Worm (Caenorhabditis elegans) whole organism, mixed stage, embryonic: Measurements from ENCODE around the gene ttr-52.
A peak's percentile ranks its signal among the peaks of the same experiment; 100 is the strongest.

Experiments
- bed-3 ChIP-seq: fragments of 200-800 bp; sonication (Bioruptor generic); optimal IDR thresholded peaks from 3 replicates; lab custom pipeline; 2018; ENCODE audit warnings: mild to moderate bottlenecking, missing genetic modification characterization, moderate library complexity, missing compliant biosample characterization
- blmp-1 ChIP-seq: fragments of 150-350 bp; optimal IDR thresholded peaks from 2 replicates; lab custom pipeline; 2014; ENCODE audit warnings: missing biosample characterization, missing genetic modification characterization
- ceh-39 ChIP-seq: fragments of 150-350 bp; optimal IDR thresholded peaks from 2 replicates; lab custom pipeline; 2014; ENCODE audit warnings: missing biosample characterization, missing genetic modification characterization
- ceh-43 ChIP-seq: fragments of 200-800 bp; sonication (Bioruptor generic); optimal IDR thresholded peaks from 2 replicates; lab custom pipeline; 2018; ENCODE audit warnings: mild to moderate bottlenecking, missing genetic modification characterization, moderate library complexity, missing compliant biosample characterization
- ces-1 ChIP-seq: fragments of 150-350 bp; optimal IDR thresholded peaks from 2 replicates; lab custom pipeline; 2014; ENCODE audit warnings: missing biosample characterization, missing genetic modification reagents, missing genetic modification characterization
- cnd-1 ChIP-seq: fragments of 200-800 bp; sonication (Bioruptor generic); optimal IDR thresholded peaks from 2 replicates; lab custom pipeline; 2018; ENCODE audit warnings: mild to moderate bottlenecking, missing genetic modification characterization, missing compliant biosample characterization
- drap-1 ChIP-seq: fragments of 200-800 bp; sonication (Bioruptor generic); optimal IDR thresholded peaks from 3 replicates; lab custom pipeline; 2018; ENCODE audit warnings: mild to moderate bottlenecking, missing genetic modification characterization, missing compliant biosample characterization
- elt-1 ChIP-seq: sonication (generic microtip); optimal IDR thresholded peaks from 2 replicates; lab custom pipeline; 2017; ENCODE audit warnings: missing genetic modification characterization, mild to moderate bottlenecking, missing compliant biosample characterization, antibody characterized with exemption, moderate library complexity, borderline replicate concordance; ENCODE audit not compliant: insufficient read depth
- elt-3 ChIP-seq: fragments of 150-350 bp; optimal IDR thresholded peaks from 2 replicates; lab custom pipeline; 2014; ENCODE audit warnings: missing biosample characterization, missing genetic modification characterization
- flh-1 ChIP-seq: fragments of 200-800 bp; sonication (Bioruptor generic); optimal IDR thresholded peaks from 2 replicates; lab custom pipeline; 2018; ENCODE audit warnings: mild to moderate bottlenecking, missing genetic modification characterization, moderate library complexity, missing compliant biosample characterization
- ham-2 ChIP-seq: fragments of 200-800 bp; sonication (Bioruptor generic); optimal IDR thresholded peaks from 2 replicates; lab custom pipeline; 2018; ENCODE audit warnings: mild to moderate bottlenecking, missing genetic modification characterization, missing compliant biosample characterization
- hlh-1 ChIP-seq: fragments of 150-350 bp; optimal IDR thresholded peaks from 2 replicates; lab custom pipeline; 2014; ENCODE audit warnings: missing biosample characterization, missing genetic modification reagents, missing genetic modification characterization
- lin-13 ChIP-seq: fragments of 150-350 bp; optimal IDR thresholded peaks from 2 replicates; lab custom pipeline; 2014; ENCODE audit warnings: missing biosample characterization, missing genetic modification characterization
- lin-32 ChIP-seq: fragments of 200-800 bp; sonication (Bioruptor generic); optimal IDR thresholded peaks from 2 replicates; lab custom pipeline; 2018; ENCODE audit warnings: mild to moderate bottlenecking, missing genetic modification characterization, missing compliant biosample characterization
- lsy-2 ChIP-seq: fragments of 150-350 bp; optimal IDR thresholded peaks from 2 replicates; lab custom pipeline; 2014; ENCODE audit warnings: missing biosample characterization, missing genetic modification characterization
- mab-5 ChIP-seq: fragments of 150-350 bp; optimal IDR thresholded peaks from 2 replicates; lab custom pipeline; 2014; ENCODE audit warnings: missing biosample characterization, missing genetic modification characterization
- mep-1 ChIP-seq: fragments of 150-350 bp; optimal IDR thresholded peaks from 2 replicates; lab custom pipeline; 2017; ENCODE audit warnings: missing biosample characterization, missing genetic modification reagents, missing genetic modification characterization, inconsistent platforms
- mls-2 ChIP-seq: sonication (generic microtip); optimal IDR thresholded peaks from 2 replicates; lab custom pipeline; 2016; ENCODE audit warnings: mild to moderate bottlenecking, missing genetic modification characterization, moderate library complexity, missing compliant biosample characterization
- nhr-12 ChIP-seq: fragments of 150-350 bp; optimal IDR thresholded peaks from 2 replicates; lab custom pipeline; 2014; ENCODE audit warnings: missing biosample characterization, missing genetic modification characterization
- nhr-2 ChIP-seq: fragments of 150-350 bp; optimal IDR thresholded peaks from 2 replicates; lab custom pipeline; 2014; ENCODE audit warnings: missing biosample characterization, missing genetic modification characterization
- nhr-237 ChIP-seq: fragments of 150-350 bp; optimal IDR thresholded peaks from 2 replicates; lab custom pipeline; 2014; ENCODE audit warnings: missing biosample characterization, missing genetic modification characterization
- nhr-28 ChIP-seq: fragments of 150-350 bp; optimal IDR thresholded peaks from 2 replicates; lab custom pipeline; 2014; ENCODE audit warnings: missing biosample characterization, missing genetic modification characterization
- nhr-76 ChIP-seq: sonication (generic microtip); optimal IDR thresholded peaks from 2 replicates; lab custom pipeline; 2017; ENCODE audit warnings: missing biosample characterization, missing genetic modification characterization
- pha-4 ChIP-seq: fragments of 150-350 bp; optimal IDR thresholded peaks from 2 replicates; lab custom pipeline; 2018; ENCODE audit warnings: missing biosample characterization, missing genetic modification reagents, missing genetic modification characterization
- sem-2 ChIP-seq: fragments of 200-800 bp; sonication (Bioruptor generic); optimal IDR thresholded peaks from 2 replicates; lab custom pipeline; 2018; ENCODE audit warnings: mild to moderate bottlenecking, missing genetic modification characterization, missing compliant biosample characterization
- snpc-4 ChIP-seq: fragments of 150-350 bp; optimal IDR thresholded peaks from 2 replicates; lab custom pipeline; 2014; ENCODE audit warnings: missing biosample characterization, missing genetic modification characterization
- sptf-1 ChIP-seq: sonication (generic microtip); optimal IDR thresholded peaks from 2 replicates; lab custom pipeline; 2017; ENCODE audit warnings: mild to moderate bottlenecking, missing genetic modification characterization, moderate library complexity, missing compliant biosample characterization
- unc-120 ChIP-seq: sonication (generic microtip); optimal IDR thresholded peaks from 2 replicates; lab custom pipeline; 2017; ENCODE audit warnings: missing genetic modification characterization, missing compliant biosample characterization; ENCODE audit not compliant: poor library complexity, severe bottlenecking
- unc-62 ChIP-seq: fragments of 150-350 bp; optimal IDR thresholded peaks from 2 replicates; lab custom pipeline; 2014; ENCODE audit warnings: missing biosample characterization, missing genetic modification reagents, missing genetic modification characterization
- zip-8 ChIP-seq: fragments of 150-350 bp; optimal IDR thresholded peaks from 2 replicates; lab custom pipeline; 2014; ENCODE audit warnings: missing biosample characterization, missing genetic modification characterization
- ztf-11 ChIP-seq: fragments of 150-350 bp; optimal IDR thresholded peaks from 2 replicates; lab custom pipeline; 2014; ENCODE audit warnings: missing biosample characterization, missing genetic modification characterization

The ttr-52 gene

DNA sequence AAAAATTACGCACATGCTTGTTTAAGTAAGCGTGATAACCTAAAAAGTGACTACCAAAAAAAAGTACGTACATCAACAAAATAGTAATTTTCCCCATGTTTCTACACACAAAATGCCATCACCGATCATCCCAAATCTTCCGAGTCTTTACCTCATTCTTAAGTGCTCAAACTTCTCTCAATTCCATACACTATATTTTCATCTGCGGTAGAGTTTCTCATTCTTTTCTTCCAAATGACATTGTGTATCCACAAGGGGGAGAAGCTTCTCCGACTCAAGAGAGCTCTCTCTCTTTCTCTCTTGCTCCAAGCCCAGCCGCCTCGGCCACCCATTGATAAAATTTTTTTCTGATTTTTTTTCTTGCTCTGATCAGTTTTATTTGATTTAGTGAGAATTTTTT lies 5.0 kb downstream of the ttr-52 start, which contains the start of gene myo-6:
Gene myo-6 (plus strand): TSS at position 301 of the 400 bp plus-strand sequence.
- TF ChIP-seq mab-5 (tag; lab: Kevin White, UChicago) (no peak), zip-8 (tag; lab: Kevin White, UChicago) (no peak), lin-13 (tag; lab: Kevin White, UChicago) (no peak), cnd-1 (tag; lab: Kevin White, UChicago) (no peak), ham-2 (GFP tag; lab: Kevin White, UChicago) (no peak), unc-62 (GFP tag; lab: Kevin White, UChicago) (no peak), elt-1 (no peak), nhr-28 (no peak), hlh-1 (tag; lab: Kevin White, UChicago) (no peak), nhr-237 (no peak), flh-1 (GFP tag; lab: Kevin White, UChicago) (no peak), ces-1 (no peak), sptf-1 (tag; lab: Kevin White, UChicago) (no peak), ztf-11 (tag; lab: Kevin White, UChicago) (no peak), elt-3 (tag; lab: Kevin White, UChicago) (no peak), pha-4 (no peak), nhr-12 (tag; lab: Kevin White, UChicago) (no peak)

- TF ChIP-seq bed-3 (GFP tag; lab: Kevin White, UChicago) (no peak), lin-13 (tag; lab: Kevin White, UChicago) (no peak), ceh-39 (tag; lab: Kevin White, UChicago) (no peak), lin-32 (no peak), nhr-12 (tag; lab: Kevin White, UChicago) (no peak), elt-1 (no peak), sptf-1 (tag; lab: Kevin White, UChicago) (no peak), blmp-1 (tag; lab: Kevin White, UChicago) (no peak), ceh-43 (GFP tag; lab: Kevin White, UChicago) (no peak), elt-3 (tag; lab: Kevin White, UChicago) (no peak), nhr-2 (tag; lab: Kevin White, UChicago) (no peak), snpc-4 (tag; lab: Kevin White, UChicago) (no peak), pha-4 (no peak), unc-120 (tag; lab: Kevin White, UChicago) (no peak), drap-1 (GFP tag; lab: Kevin White, UChicago) (no peak), sem-2 (GFP tag; lab: Kevin White, UChicago) (no peak)
- TF ChIP-seq, all 35 proteins: peak for 0
Measured at ce11 chrIII:13411202-13411601, 6.7 kb downstream of the ttr-52 start.

ce11 chrIII:13418975-13419374 lies 14.5 kb downstream of the ttr-52 start:
- TF ChIP-seq mls-2 (tag; lab: Kevin White, UChicago): no peak
- TF ChIP-seq elt-3 (tag; lab: Kevin White, UChicago): no peak
- TF ChIP-seq sptf-1 (tag; lab: Kevin White, UChicago): no peak
- no peak for TF ChIP-seq flh-1 (GFP tag; lab: Kevin White, UChicago)
- no peak for TF ChIP-seq ces-1
- no peak for TF ChIP-seq nhr-12 (tag; lab: Kevin White, UChicago)
- no peak for TF ChIP-seq zip-8 (tag; lab: Kevin White, UChicago)
- TF ChIP-seq nhr-76 (tag; lab: Kevin White, UChicago): no peak
- TF ChIP-seq cnd-1 (tag; lab: Kevin White, UChicago): no peak
- no peak for TF ChIP-seq unc-62 (GFP tag; lab: Kevin White, UChicago)
- TF ChIP-seq ceh-43 (GFP tag; lab: Kevin White, UChicago): no peak
- no peak for TF ChIP-seq drap-1 (GFP tag; lab: Kevin White, UChicago)
- TF ChIP-seq mep-1: no peak
- no peak for TF ChIP-seq ztf-11 (tag; lab: Kevin White, UChicago)
- no peak for TF ChIP-seq nhr-2 (tag; lab: Kevin White, UChicago)
- no peak for TF ChIP-seq lsy-2 (tag; lab: Kevin White, UChicago)
- TF ChIP-seq mab-5 (tag; lab: Kevin White, UChicago): no peak

DNA sequence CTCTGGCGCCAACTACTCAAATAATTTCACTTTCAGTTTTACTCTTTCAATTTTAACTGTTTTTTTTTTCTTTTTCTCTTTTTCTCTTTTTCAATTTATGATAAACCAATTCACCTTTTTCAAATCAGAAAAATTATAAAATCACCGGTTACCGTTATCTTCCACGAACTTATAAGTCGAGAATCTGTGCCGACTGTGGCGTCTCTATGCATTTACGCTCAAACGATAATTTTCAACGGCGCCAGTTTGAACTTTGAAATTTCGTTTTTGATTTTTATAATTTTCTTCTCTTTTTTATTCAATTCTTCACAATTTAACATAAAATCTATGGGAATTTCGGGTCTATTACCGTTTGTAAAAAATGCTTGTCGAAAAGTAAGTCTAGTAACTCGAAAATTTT lies 18.9 kb downstream of the ttr-52 start, which contains the start of gene exo-1:
Gene exo-1 (plus strand): TSS at position 101 of the 400 bp plus-strand sequence.
- TF ChIP-seq lsy-2 (tag; lab: Kevin White, UChicago) (peak; percentile 42), ham-2 (GFP tag; lab: Kevin White, UChicago) (no peak), mep-1 (peak; percentile 35), nhr-237 (peak; percentile 46)

DNA sequence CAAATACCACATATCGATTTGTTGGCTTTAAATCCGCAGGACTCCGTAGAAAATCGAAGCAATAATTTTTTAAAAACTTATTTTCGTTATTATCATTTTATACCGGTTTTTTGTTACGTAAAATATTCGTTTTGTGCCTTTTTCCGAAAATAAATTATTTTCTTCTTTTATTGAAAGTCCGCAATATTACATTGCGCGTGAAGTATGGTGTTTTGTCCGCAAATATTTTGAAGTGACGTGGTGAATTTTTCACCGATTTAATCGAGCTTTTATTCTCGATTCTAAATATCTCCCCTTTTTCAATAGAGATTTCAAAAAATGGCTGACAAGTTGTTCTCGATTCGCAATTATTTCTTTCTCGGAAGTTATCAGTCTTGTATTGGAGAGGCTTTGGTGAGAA lies 21.5 kb downstream of the ttr-52 start, which contains the start of gene cope-1:
Gene cope-1 (plus strand): TSS at position 229 of the 400 bp plus-strand sequence.
- TF ChIP-seq mep-1: peak; percentile 4
- peak; percentile 37 for TF ChIP-seq ces-1
- peak; percentile 39 for TF ChIP-seq lsy-2 (tag; lab: Kevin White, UChicago)
- no peak for TF ChIP-seq ceh-39 (tag; lab: Kevin White, UChicago)
- TF ChIP-seq zip-8 (tag; lab: Kevin White, UChicago): no peak
